Fruit fly (Drosophila melanogaster) whole organism: Measurements from ENCODE around the gene CG15387.

ENCODE experiments used
- CG8478 ChIP-seq: fragments of >200 bp; optimal IDR thresholded peaks from 2 replicates; lab custom pipeline; 2018; ENCODE audit warnings: inconsistent platforms
- Dll ChIP-seq: fragments of >200 bp; optimal IDR thresholded peaks from 2 replicates; lab custom pipeline; 2017
- EcR ChIP-seq, 2 experiments: fragments of >200 bp; optimal IDR thresholded peaks; 2 replicates each; lab custom pipeline; 2017; ENCODE audit warnings: missing biosample characterization in 2 of 2, missing genetic modification characterization in 2 of 2, missing genetic modification reagents in 2 of 2
- pan ChIP-seq: fragments of >200 bp; optimal IDR thresholded peaks from 2 replicates; lab custom pipeline; 2017
- psq ChIP-seq: fragments of >200 bp; optimal IDR thresholded peaks from 2 replicates; lab custom pipeline; 2017
- usp ChIP-seq: fragments of >200 bp; optimal IDR thresholded peaks from 2 replicates; lab custom pipeline; 2017; ENCODE audit warnings: missing biosample characterization, missing genetic modification characterization, mixed read lengths

Gene CG15387

dm6 chr2L:2226259-2227121, at the start of gene CG15387, which contains the start of gene sau:
CG15387 (minus strand) TSS chr2L:2226294.
sau (plus strand) TSS chr2L:2226342.
- TF ChIP-seq psq (lab: Kevin White, UChicago) (no peak), usp (GFP tag; lab: Kevin White, UChicago) (no peak), CG8478 (lab: Kevin White, UChicago) (no peak), pan (lab: Kevin White, UChicago) (no peak), Dll (lab: Kevin White, UChicago) (no peak), EcR (GFP tag; optimal IDR thresholded peaks at IDR 0.05; lab: Kevin White, UChicago) (no peak)

- TF ChIP-seq psq (lab: Kevin White, UChicago) (no peak), pan (lab: Kevin White, UChicago) (no peak), Dll (lab: Kevin White, UChicago) (no peak), CG8478 (lab: Kevin White, UChicago) (no peak), EcR (GFP tag; optimal IDR thresholded peaks at IDR 0.05; lab: Kevin White, UChicago) (no peak), usp (GFP tag; lab: Kevin White, UChicago) (no peak)
Measured at dm6 chr2L:2269040-2269439, 42.9 kb upstream of the CG15387 start, which contains the start of gene CG17242. CG17242 (minus strand) TSS chr2L:2269140.

- TF ChIP-seq pan (lab: Kevin White, UChicago) (no peak), CG8478 (lab: Kevin White, UChicago) (no peak), EcR (GFP tag; optimal IDR thresholded peaks at IDR 0.05; lab: Kevin White, UChicago) (no peak), Dll (lab: Kevin White, UChicago) (no peak), psq (lab: Kevin White, UChicago) (no peak), usp (GFP tag; lab: Kevin White, UChicago) (no peak)
Measured at dm6 chr2L:2265221-2265620, 39.1 kb upstream of the CG15387 start, which contains the start of gene CG34049. CG34049 (minus strand) TSS chr2L:2265321.

dm6 chr2L:2263142-2263541, 37.0 kb upstream of the CG15387 start, which contains the start of gene CG4270:
CG4270 (plus strand) TSS chr2L:2263442.
- no peak for TF ChIP-seq CG8478 (lab: Kevin White, UChicago)
- TF ChIP-seq psq (lab: Kevin White, UChicago), result no peak
- TF ChIP-seq usp (GFP tag; lab: Kevin White, UChicago), result no peak
- no peak for TF ChIP-seq pan (lab: Kevin White, UChicago)
- no peak for TF ChIP-seq Dll (lab: Kevin White, UChicago)
- no peak for TF ChIP-seq EcR (GFP tag; optimal IDR thresholded peaks at IDR 0.05; lab: Kevin White, UChicago)

dm6 chr2L:2254950-2255349, 28.9 kb upstream of the CG15387 start, which contains the start of gene Send1:
Send1 (minus strand) TSS chr2L:2255050.
- TF ChIP-seq pan (lab: Kevin White, UChicago) (no peak), CG8478 (lab: Kevin White, UChicago) (no peak), usp (GFP tag; lab: Kevin White, UChicago) (no peak), Dll (lab: Kevin White, UChicago) (no peak), psq (lab: Kevin White, UChicago) (no peak), EcR (GFP tag; optimal IDR thresholded peaks at IDR 0.05; lab: Kevin White, UChicago) (no peak)

dm6 chr2L:2252745-2253144, 26.7 kb upstream of the CG15387 start, which contains the start of gene CG17234:
CG17234 (plus strand) TSS chr2L:2253045.
- TF ChIP-seq usp (GFP tag; lab: Kevin White, UChicago) (no peak), pan (lab: Kevin White, UChicago) (no peak), psq (lab: Kevin White, UChicago) (no peak), EcR (GFP tag; optimal IDR thresholded peaks at IDR 0.05; lab: Kevin White, UChicago) (no peak), CG8478 (lab: Kevin White, UChicago) (no peak), Dll (lab: Kevin White, UChicago) (no peak)

dm6 chr2L:2252241-2252640, 26.1 kb upstream of the CG15387 start, which contains the start of gene CG17239:
CG17239 (minus strand) TSS chr2L:2252341.
- TF ChIP-seq EcR (GFP tag; optimal IDR thresholded peaks at IDR 0.05; lab: Kevin White, UChicago), result no peak
- TF ChIP-seq pan (lab: Kevin White, UChicago), result no peak
- no peak for TF ChIP-seq Dll (lab: Kevin White, UChicago)
- TF ChIP-seq psq (lab: Kevin White, UChicago), result no peak
- TF ChIP-seq CG8478 (lab: Kevin White, UChicago), result no peak
- TF ChIP-seq usp (GFP tag; lab: Kevin White, UChicago), result no peak

- TF ChIP-seq Dll (lab: Kevin White, UChicago) (no peak), pan (lab: Kevin White, UChicago) (no peak), EcR (GFP tag; optimal IDR thresholded peaks at IDR 0.05; lab: Kevin White, UChicago) (no peak), psq (lab: Kevin White, UChicago) (no peak), CG8478 (lab: Kevin White, UChicago) (no peak), usp (GFP tag; lab: Kevin White, UChicago) (no peak)
Measured at dm6 chr2L:2251175-2251574, 25.1 kb upstream of the CG15387 start, which contains the start of gene Ser12. Ser12 (minus strand) TSS chr2L:2251275.

dm6 chr2L:2249578-2249977, 23.5 kb upstream of the CG15387 start:
- TF ChIP-seq pan (lab: Kevin White, UChicago) (no peak), CG8478 (lab: Kevin White, UChicago) (no peak), usp (GFP tag; lab: Kevin White, UChicago) (no peak), psq (lab: Kevin White, UChicago) (no peak), EcR (GFP tag; optimal IDR thresholded peaks at IDR 0.05; lab: Kevin White, UChicago) (no peak), Dll (lab: Kevin White, UChicago) (no peak)

dm6 chr2L:2242783-2243182, 16.7 kb upstream of the CG15387 start:
- TF ChIP-seq EcR (GFP tag; optimal IDR thresholded peaks at IDR 0.05; lab: Kevin White, UChicago), result no peak
- no peak for TF ChIP-seq psq (lab: Kevin White, UChicago)
- no peak for TF ChIP-seq pan (lab: Kevin White, UChicago)
- no peak for TF ChIP-seq CG8478 (lab: Kevin White, UChicago)
- TF ChIP-seq Dll (lab: Kevin White, UChicago), result no peak
- no peak for TF ChIP-seq usp (GFP tag; lab: Kevin White, UChicago)
